Worm (Caenorhabditis elegans) whole organism, midembryonic: ENCODE measurements around the gene prmn-1.

ENCODE experiments used
- T22C8.4 ChIP-seq: fragments of 200-800 bp; sonication (Bioruptor generic); IDR thresholded peaks from 2 replicates; pipeline ENCODE4 v1.3.6; 2022; ENCODE audit warnings: missing genetic modification characterization, missing compliant biosample characterization
- ztf-23 ChIP-seq: fragments of 200-800 bp; sonication (Bioruptor generic); IDR thresholded peaks from 2 replicates; pipeline ENCODE4 v1.3.6; 2022; ENCODE audit warnings: missing genetic modification reagents, missing genetic modification characterization, missing compliant biosample characterization
- ztf-29 ChIP-seq: fragments of 200-800 bp; sonication (Bioruptor generic); IDR thresholded peaks from 2 replicates; pipeline ENCODE4 v1.3.6; 2022; ENCODE audit warnings: missing genetic modification reagents, missing genetic modification characterization, missing compliant biosample characterization

- TF ChIP-seq T22C8.4 (no peak), ztf-23 (GFP tag; lab: Robert Waterston, UW) (no peak), ztf-29 (GFP tag; lab: Robert Waterston, UW) (no peak)
These were observed 47.1 kb upstream of the prmn-1 start, which contains the start of gene gcy-9 for ce11 chrX:11337783-11338182.
